Worm (Caenorhabditis elegans) whole organism, young adult: ENCODE results near the gene lgc-6.

Source experiments
- F10E7.11 ChIP-seq: sonication (generic microtip); optimal IDR thresholded peaks from 2 replicates; lab custom pipeline; 2017; ENCODE audit warnings: mild to moderate bottlenecking, missing genetic modification characterization, moderate library complexity, missing compliant biosample characterization
- T07F8.4 ChIP-seq: sonication (generic microtip); optimal IDR thresholded peaks from 2 replicates; lab custom pipeline; 2016; ENCODE audit warnings: mild to moderate bottlenecking, missing genetic modification characterization, moderate library complexity, missing compliant biosample characterization
- Y56A3A.18 ChIP-seq: fragments of 200-800 bp; sonication (Bioruptor generic); IDR thresholded peaks from 2 replicates; pipeline ENCODE4 v1.3.6; 2022; ENCODE audit warnings: missing genetic modification reagents, missing genetic modification characterization, missing compliant biosample characterization
- Y67H2A.10 ChIP-seq: fragments of 200-800 bp; sonication (Bioruptor generic); conservative IDR thresholded peaks from 2 replicates; pipeline ENCODE4 v1.3.6; 2022; ENCODE audit warnings: missing genetic modification reagents, missing genetic modification characterization, missing compliant biosample characterization
- ama-1 ChIP-seq, 3 experiments: fragments of 150-350 bp in 1 of 3; sonication (generic microtip) in 2 of 3; optimal IDR thresholded peaks; 2 replicates each; lab custom pipeline; 2014 to 2018; ENCODE audit warnings: missing biosample characterization in 2 of 3, missing genetic modification characterization in 2 of 3, missing genetic modification reagents in 2 of 3
- chd-7 ChIP-seq: sonication (generic microtip); optimal IDR thresholded peaks from 2 replicates; lab custom pipeline; 2016; ENCODE audit warnings: mild to moderate bottlenecking, missing genetic modification characterization, moderate library complexity, missing compliant biosample characterization
- die-1 ChIP-seq: sonication (generic microtip); optimal IDR thresholded peaks from 2 replicates; lab custom pipeline; 2016; ENCODE audit warnings: missing genotype, mild to moderate bottlenecking, missing genetic modification characterization, missing compliant biosample characterization
- hlh-12 ChIP-seq: sonication (generic microtip); optimal IDR thresholded peaks from 2 replicates; lab custom pipeline; 2016; ENCODE audit warnings: missing genetic modification characterization, missing compliant biosample characterization
- repo-1 ChIP-seq: sonication (generic microtip); optimal IDR thresholded peaks from 2 replicates; lab custom pipeline; 2017; ENCODE audit warnings: mild to moderate bottlenecking, missing genetic modification characterization, missing compliant biosample characterization
- unc-130 ChIP-seq: sonication (generic microtip); optimal IDR thresholded peaks from 2 replicates; lab custom pipeline; 2016; ENCODE audit warnings: missing genetic modification reagents, missing genetic modification characterization, missing compliant biosample characterization
- unc-62 ChIP-seq: fragments of 150-350 bp; optimal IDR thresholded peaks from 2 replicates; lab custom pipeline; 2014; ENCODE audit warnings: missing biosample characterization, missing genetic modification reagents, missing genetic modification characterization

DNA sequence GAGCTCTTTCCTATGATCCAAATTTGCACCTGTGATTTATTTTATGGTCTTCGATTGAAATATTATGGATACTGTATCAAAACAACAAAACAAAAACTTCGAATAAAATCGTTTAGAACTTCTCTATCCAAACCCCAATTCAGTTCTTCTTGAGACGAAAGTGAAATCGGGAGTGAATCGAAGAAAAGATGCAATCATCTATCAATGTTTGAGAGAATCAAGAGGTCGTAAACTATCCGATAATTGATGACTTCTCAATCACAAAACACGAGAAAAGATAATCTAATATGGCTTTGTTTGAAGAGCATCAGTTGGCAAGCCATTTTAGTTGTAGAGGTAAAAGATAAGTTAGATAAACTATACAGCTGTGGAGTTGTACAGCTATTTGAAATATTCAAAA, 21.9 kb upstream of the lgc-6 start:
- no peak for TF ChIP-seq die-1 (tag; lab: Kevin White, UChicago)
- TF ChIP-seq unc-62 (GFP tag; lab: Kevin White, UChicago), result no peak
- TF ChIP-seq repo-1 (tag; lab: Kevin White, UChicago), result no peak
- TF ChIP-seq hlh-12 (tag; lab: Kevin White, UChicago), result no peak
- TF ChIP-seq unc-130 (GFP tag; lab: Kevin White, UChicago), result no peak
- TF ChIP-seq Y67H2A.10 (GFP tag; lab: Robert Waterston, UW), result no peak
- no peak for TF ChIP-seq F10E7.11 (tag; lab: Kevin White, UChicago)
- no peak for TF ChIP-seq T07F8.4 (tag; lab: Kevin White, UChicago)
- TF ChIP-seq Y56A3A.18 (GFP tag; lab: Robert Waterston, UW), result no peak
- TF ChIP-seq ama-1 (optimal IDR thresholded peaks at IDR 0.05; lab: Kevin White, UChicago), result no peak
- no peak for TF ChIP-seq ama-1 (GFP tag; optimal IDR thresholded peaks at IDR 0.05; lab: Kevin White, UChicago)
- no peak for TF ChIP-seq chd-7 (tag; lab: Kevin White, UChicago)
